Worm (Caenorhabditis elegans) whole organism, L4 larva: ENCODE data around the gene F17C11.11.

Source experiments
- F26F4.8 ChIP-seq: fragments of 200-800 bp; sonication (Bioruptor generic); conservative IDR thresholded peaks from 2 replicates; pipeline ENCODE4 v1.3.6; 2022; ENCODE audit warnings: missing genetic modification characterization, missing compliant biosample characterization
- F49E8.2 ChIP-seq: sonication (generic microtip); optimal IDR thresholded peaks from 2 replicates; lab custom pipeline; 2016; ENCODE audit warnings: missing compliant biosample characterization, mild to moderate bottlenecking, missing genetic modification characterization, borderline replicate concordance
- ama-1 ChIP-seq: fragments of 150-350 bp; optimal IDR thresholded peaks from 2 replicates; lab custom pipeline; 2014; ENCODE audit warnings: inconsistent platforms, mixed read lengths
- ceh-82 ChIP-seq: sonication (generic microtip); optimal IDR thresholded peaks from 2 replicates; lab custom pipeline; 2017; ENCODE audit warnings: missing biosample characterization, missing genetic modification characterization
- egl-27 ChIP-seq: sonication (generic microtip); optimal IDR thresholded peaks from 3 replicates; lab custom pipeline; 2017; ENCODE audit warnings: missing biosample characterization, missing genetic modification reagents, missing genetic modification characterization
- egl-43 ChIP-seq: fragments of 200-800 bp; sonication (Bioruptor generic); IDR thresholded peaks from 2 replicates; pipeline ENCODE4 v1.3.6; 2022; ENCODE audit warnings: missing genetic modification reagents, missing genetic modification characterization, missing compliant biosample characterization
- lin-15B ChIP-seq: fragments of 150-350 bp; sonication (generic microtip); optimal IDR thresholded peaks from 3 replicates; lab custom pipeline; 2014; ENCODE audit warnings: missing biosample characterization, missing genetic modification characterization
- lin-39 ChIP-seq: fragments of 150-350 bp; optimal IDR thresholded peaks from 2 replicates; lab custom pipeline; 2014; ENCODE audit warnings: missing biosample characterization, missing genetic modification reagents, missing genetic modification characterization
- lsy-2 ChIP-seq, 2 experiments: fragments of 150-350 bp in 1 of 2; sonication (generic microtip) in 1 of 2; optimal IDR thresholded peaks; 2 replicates each; lab custom pipeline; 2014 to 2017; ENCODE audit warnings: missing biosample characterization in 2 of 2, missing genetic modification characterization in 2 of 2
- nhr-10 ChIP-seq: fragments of 150-350 bp; optimal IDR thresholded peaks from 2 replicates; lab custom pipeline; 2014; ENCODE audit warnings: missing biosample characterization, missing genetic modification characterization

- TF ChIP-seq ceh-82 (tag; lab: Kevin White, UChicago) (no peak), egl-43 (GFP tag; lab: Robert Waterston, UW) (no peak), nhr-10 (tag; lab: Kevin White, UChicago) (peak; percentile 56), lin-15B (tag; lab: Kevin White, UChicago) (no peak), lin-39 (no peak), lsy-2 (tag; optimal IDR thresholded peaks at IDR 0.05; lab: Kevin White, UChicago) (peak in 1 of 2 experiments; percentile 57), egl-27 (tag; lab: Kevin White, UChicago) (no peak), ama-1 (no peak), F49E8.2 (tag; lab: Kevin White, UChicago) (no peak), F26F4.8 (GFP tag; lab: Robert Waterston, UW) (no peak)
Observed at ce11 chrV:10890980-10891379, 47.6 kb downstream of the F17C11.11 start, which contains the start of gene F32D8.12.
